Fruit fly (Drosophila melanogaster) whole organism, embryonic: ENCODE data around the gene bor.

Experiments used
- Ada2b ChIP-seq: fragments of 200-800 bp; sonication (Bioruptor generic); IDR thresholded peaks from 2 replicates; pipeline ENCODE4 v1.3.6; 2022; ENCODE audit warnings: missing biosample characterization, missing genetic modification characterization
- Atf-2 ChIP-seq: fragments of 200-800 bp; sonication (Bioruptor generic); optimal IDR thresholded peaks from 2 replicates; lab custom pipeline; 2016; ENCODE audit warnings: missing biosample characterization, missing genetic modification characterization
- CG10274 ChIP-seq: fragments of 200-800 bp; sonication (Bioruptor generic); optimal IDR thresholded peaks from 3 replicates; lab custom pipeline; 2017; ENCODE audit warnings: missing biosample characterization, mild to moderate bottlenecking, missing genetic modification characterization
- CG10565 ChIP-seq: fragments of 200-800 bp; sonication (Bioruptor generic); optimal IDR thresholded peaks from 3 replicates; lab custom pipeline; 2016; ENCODE audit warnings: missing biosample characterization, mild to moderate bottlenecking, missing genetic modification characterization
- CG11456 ChIP-seq: fragments of 200-800 bp; sonication (Bioruptor generic); IDR thresholded peaks from 3 replicates; pipeline ENCODE4 v1.3.6; 2022; ENCODE audit warnings: missing biosample characterization, missing genetic modification characterization
- CG11695 ChIP-seq: fragments of 200-800 bp; sonication (Bioruptor generic); IDR thresholded peaks from 3 replicates; pipeline ENCODE4 v1.3.6; 2022; ENCODE audit warnings: missing biosample characterization, missing genetic modification characterization
- CG12769 ChIP-seq: fragments of 200-800 bp; sonication (Bioruptor generic); optimal IDR thresholded peaks from 2 replicates; lab custom pipeline; 2019; ENCODE audit warnings: missing biosample characterization, mild to moderate bottlenecking, missing genetic modification characterization, moderate library complexity
- CG16815 ChIP-seq: fragments of 200-800 bp; sonication (Bioruptor generic); optimal IDR thresholded peaks from 3 replicates; lab custom pipeline; 2017; ENCODE audit warnings: missing biosample characterization, mild to moderate bottlenecking, missing genetic modification characterization
- CG17912 ChIP-seq: fragments of 200-800 bp; sonication (Bioruptor generic); optimal IDR thresholded peaks from 2 replicates; lab custom pipeline; 2018; ENCODE audit warnings: missing biosample characterization, mild to moderate bottlenecking, missing genetic modification characterization
- CG31441 ChIP-seq: fragments of 200-800 bp; sonication (Bioruptor generic); IDR thresholded peaks from 2 replicates; pipeline ENCODE4 v1.3.6; 2022; ENCODE audit warnings: missing biosample characterization, missing genetic modification characterization
- CG32532 ChIP-seq: fragments of 200-800 bp; sonication (Bioruptor generic); IDR thresholded peaks from 2 replicates; pipeline ENCODE4 v1.3.6; 2022; ENCODE audit warnings: missing biosample characterization, missing genetic modification characterization
- CG34376 ChIP-seq: fragments of 200-800 bp; sonication (Bioruptor generic); optimal IDR thresholded peaks from 2 replicates; lab custom pipeline; 2018; ENCODE audit warnings: missing biosample characterization, mild to moderate bottlenecking, missing genetic modification characterization
- CG4617 ChIP-seq: fragments of 200-800 bp; sonication (Bioruptor generic); optimal IDR thresholded peaks from 3 replicates; lab custom pipeline; 2016; ENCODE audit warnings: missing biosample characterization, missing genetic modification characterization, borderline replicate concordance
- CG6175 ChIP-seq: fragments of 200-800 bp; sonication (Bioruptor generic); IDR thresholded peaks from 3 replicates; pipeline ENCODE4 v1.3.6; 2022; ENCODE audit warnings: missing biosample characterization, missing genetic modification characterization
- CG6765 ChIP-seq: fragments of 200-800 bp; sonication (Bioruptor generic); optimal IDR thresholded peaks from 3 replicates; lab custom pipeline; 2017; ENCODE audit warnings: missing biosample characterization, mild to moderate bottlenecking, missing genetic modification characterization
- CG7372 ChIP-seq: fragments of 200-800 bp; sonication (Bioruptor generic); IDR thresholded peaks from 2 replicates; pipeline ENCODE4 v1.3.6; 2022; ENCODE audit warnings: missing biosample characterization, missing genetic modification characterization
- D ChIP-seq, 2 experiments: fragments of 200-800 bp in 1 of 2; fragments of >200 bp in 1 of 2; sonication (Bioruptor generic) in 1 of 2; optimal IDR thresholded peaks; 2 replicates in 1 of 2; 3 replicates in 1 of 2; lab custom pipeline; 2017; ENCODE audit warnings: mild to moderate bottlenecking in 1 of 2, missing biosample characterization in 1 of 2, missing genetic modification characterization in 1 of 2, missing genetic modification reagents in 1 of 2
- Dref ChIP-seq: fragments of 200-800 bp; sonication (Bioruptor generic); IDR thresholded peaks from 2 replicates; pipeline ENCODE4 v1.3.6; 2022; ENCODE audit warnings: missing biosample characterization, missing genetic modification characterization
- Lim3 ChIP-seq: fragments of 200-800 bp; sonication (Bioruptor generic); IDR thresholded peaks from 2 replicates; pipeline ENCODE4 v1.3.6; 2022; ENCODE audit warnings: missing biosample characterization, missing genetic modification characterization
- MTF-1 ChIP-seq: fragments of 200-800 bp; sonication (Bioruptor generic); optimal IDR thresholded peaks from 2 replicates; lab custom pipeline; 2018; ENCODE audit warnings: missing biosample characterization, mild to moderate bottlenecking, missing genetic modification characterization, borderline replicate concordance
- Nf-YC ChIP-seq: fragments of 200-800 bp; optimal IDR thresholded peaks from 3 replicates; lab custom pipeline; 2019; ENCODE audit warnings: missing biosample characterization, mild to moderate bottlenecking, missing genetic modification characterization, moderate library complexity
- Pdp1 ChIP-seq, 2 experiments: fragments of 200-800 bp; sonication (Bioruptor generic); optimal IDR thresholded peaks; 3 replicates each; lab custom pipeline; 2016; ENCODE audit warnings: missing biosample characterization in 2 of 2, missing genetic modification characterization in 2 of 2, mild to moderate bottlenecking in 1 of 2, moderate library complexity in 1 of 2
- Rx ChIP-seq: fragments of 200-800 bp; sonication (Bioruptor generic); IDR thresholded peaks from 2 replicates; pipeline ENCODE4 v1.3.6; 2022; ENCODE audit warnings: missing biosample characterization, missing genetic modification characterization
- Scr ChIP-seq: fragments of 200-800 bp; sonication (Bioruptor generic); IDR thresholded peaks from 2 replicates; pipeline ENCODE4 v1.3.6; 2022; ENCODE audit warnings: missing biosample characterization, missing genetic modification characterization; ENCODE audit not compliant: partially characterized antibody
- Six4 ChIP-seq: fragments of 200-800 bp; sonication (Bioruptor generic); optimal IDR thresholded peaks from 2 replicates; lab custom pipeline; 2016; ENCODE audit warnings: missing biosample characterization, missing genetic modification characterization
- Ssrp ChIP-seq: fragments of 200-800 bp; sonication (Bioruptor generic); optimal IDR thresholded peaks from 2 replicates; lab custom pipeline; 2018; ENCODE audit warnings: missing biosample characterization, mild to moderate bottlenecking, missing genetic modification characterization, moderate library complexity
- Stat92E ChIP-seq, 3 experiments: fragments of >200 bp in 2 of 3; fragments of 200-800 bp in 1 of 3; sonication (Bioruptor generic) in 1 of 3; optimal IDR thresholded peaks; 2 replicates each; lab custom pipeline; 2017 to 2019; ENCODE audit warnings: missing biosample characterization in 3 of 3, missing genetic modification characterization in 3 of 3, mild to moderate bottlenecking in 1 of 3, moderate library complexity in 1 of 3
- Usf ChIP-seq: fragments of 200-800 bp; sonication (Bioruptor generic); optimal IDR thresholded peaks from 2 replicates; lab custom pipeline; 2017; ENCODE audit warnings: missing genotype, missing biosample characterization, missing genetic modification characterization
- Vsx1 ChIP-seq: fragments of 200-800 bp; sonication (Bioruptor generic); optimal IDR thresholded peaks from 2 replicates; lab custom pipeline; 2017; ENCODE audit warnings: missing biosample characterization, mild to moderate bottlenecking, missing genetic modification characterization, missing genetic modification reagents
- Xrp1 ChIP-seq: fragments of 200-800 bp; sonication (Bioruptor generic); IDR thresholded peaks from 2 replicates; pipeline ENCODE4 v1.3.6; 2022; ENCODE audit warnings: missing biosample characterization, missing genetic modification characterization
- bowl ChIP-seq: fragments of 200-800 bp; sonication (Bioruptor generic); IDR thresholded peaks from 2 replicates; pipeline ENCODE4 v1.3.6; 2022; ENCODE audit warnings: missing biosample characterization, missing genetic modification characterization
- dmrt11E ChIP-seq: fragments of 200-800 bp; sonication (Bioruptor generic); optimal IDR thresholded peaks from 3 replicates; lab custom pipeline; 2018; ENCODE audit warnings: missing biosample characterization, mild to moderate bottlenecking, missing genetic modification characterization, moderate library complexity
- eve ChIP-seq, 2 experiments: fragments of >200 bp; optimal IDR thresholded peaks; 2 replicates each; lab custom pipeline; 2017; ENCODE audit warnings: missing biosample characterization in 2 of 2, missing genetic modification characterization in 2 of 2
- fu2 ChIP-seq: fragments of 200-800 bp; sonication (Bioruptor generic); optimal IDR thresholded peaks from 2 replicates; lab custom pipeline; 2016; ENCODE audit warnings: missing biosample characterization, missing genetic modification characterization
- gce ChIP-seq: fragments of 200-800 bp; sonication (Bioruptor generic); IDR thresholded peaks from 3 replicates; pipeline ENCODE4 v1.3.6; 2022; ENCODE audit warnings: missing biosample characterization, missing genetic modification characterization
- grau ChIP-seq: fragments of 200-800 bp; optimal IDR thresholded peaks from 3 replicates; lab custom pipeline; 2019; ENCODE audit warnings: missing biosample characterization, mild to moderate bottlenecking, missing genetic modification characterization, moderate library complexity
- jigr1 ChIP-seq: fragments of 200-800 bp; sonication (Bioruptor generic); IDR thresholded peaks from 3 replicates; pipeline ENCODE4 v1.3.6; 2022; ENCODE audit warnings: missing biosample characterization, missing genetic modification characterization
- ken ChIP-seq: fragments of 200-800 bp; sonication (Bioruptor generic); IDR thresholded peaks from 3 replicates; pipeline ENCODE4 v1.3.6; 2022; ENCODE audit warnings: missing biosample characterization, missing genetic modification characterization
- lmd ChIP-seq: fragments of 200-800 bp; sonication (Bioruptor generic); IDR thresholded peaks from 2 replicates; pipeline ENCODE4 v1.3.6; 2022; ENCODE audit warnings: missing biosample characterization, missing genetic modification characterization
- pfk ChIP-seq: fragments of 200-800 bp; sonication (Bioruptor generic); optimal IDR thresholded peaks from 2 replicates; lab custom pipeline; 2018; ENCODE audit warnings: missing biosample characterization, mild to moderate bottlenecking, missing genetic modification characterization, moderate library complexity
- pita ChIP-seq: fragments of 200-800 bp; sonication (Bioruptor generic); optimal IDR thresholded peaks from 2 replicates; lab custom pipeline; 2017; ENCODE audit warnings: missing biosample characterization, mild to moderate bottlenecking, missing genetic modification characterization
- rib ChIP-seq: fragments of 200-800 bp; sonication (Bioruptor generic); IDR thresholded peaks from 2 replicates; pipeline ENCODE4 v1.3.6; 2022; ENCODE audit warnings: missing biosample characterization, missing genetic modification characterization
- scrt ChIP-seq: fragments of 200-800 bp; sonication (Bioruptor generic); optimal IDR thresholded peaks from 2 replicates; lab custom pipeline; 2018; ENCODE audit warnings: missing biosample characterization, mild to moderate bottlenecking, missing genetic modification characterization, moderate library complexity
- sens-2 ChIP-seq: fragments of 200-800 bp; sonication (Bioruptor generic); IDR thresholded peaks from 2 replicates; pipeline ENCODE4 v1.3.6; 2022; ENCODE audit warnings: missing biosample characterization, missing genetic modification characterization
- sna ChIP-seq: fragments of 200-800 bp; sonication (Bioruptor generic); IDR thresholded peaks from 2 replicates; pipeline ENCODE4 v1.3.6; 2022; ENCODE audit warnings: missing biosample characterization, missing genetic modification characterization; ENCODE audit not compliant: partially characterized antibody
- tgo ChIP-seq: fragments of 200-800 bp; sonication (Bioruptor generic); IDR thresholded peaks from 3 replicates; pipeline ENCODE4 v1.3.6; 2022; ENCODE audit warnings: missing biosample characterization, missing genetic modification characterization
- usp ChIP-seq: fragments of >200 bp; optimal IDR thresholded peaks from 2 replicates; lab custom pipeline; 2017; ENCODE audit warnings: missing biosample characterization, missing genetic modification characterization
- vvl ChIP-seq: fragments of 200-800 bp; sonication (Bioruptor generic); IDR thresholded peaks from 2 replicates; pipeline ENCODE4 v1.3.6; 2022; ENCODE audit warnings: missing biosample characterization, missing genetic modification characterization
- zen2 ChIP-seq: fragments of 200-800 bp; sonication (Bioruptor generic); IDR thresholded peaks from 3 replicates; pipeline ENCODE4 v1.3.6; 2022; ENCODE audit warnings: missing biosample characterization, missing genetic modification characterization; ENCODE audit not compliant: partially characterized antibody

The bor gene

dm6 chr3R:16214474-16215318, 49.2 kb downstream of the bor start (continued):
- no peak for TF ChIP-seq MTF-1
- TF ChIP-seq CG34376 (GFP tag; lab: Kevin White, UChicago) = no peak
- no peak for TF ChIP-seq scrt (GFP tag; lab: Kevin White, UChicago)
- no peak for TF ChIP-seq Rx
- 0 out of 2 replicates have a peak, but pooled peaks have one; percentile 5 for TF ChIP-seq CG32532 (GFP tag; lab: Robert Waterston, UW)
- no peak for TF ChIP-seq CG4617 (GFP tag; lab: Kevin White, UChicago)
- no peak for TF ChIP-seq lmd (GFP tag; lab: Robert Waterston, UW)
- TF ChIP-seq Six4 (GFP tag; lab: Kevin White, UChicago) = no peak
- TF ChIP-seq CG10274 (GFP tag; lab: Kevin White, UChicago) = no peak
- 0 out of 2 replicates have a peak, but pooled peaks have one; percentile 10 for TF ChIP-seq CG7372 (GFP tag; lab: Robert Waterston, UW)
- TF ChIP-seq dmrt11E = no peak
- TF ChIP-seq Atf-2 = no peak
- no peak for TF ChIP-seq bowl
- no peak for TF ChIP-seq Xrp1 (GFP tag; lab: Robert Waterston, UW)
- TF ChIP-seq usp (GFP tag; lab: Kevin White, UChicago) = no peak
- no peak for TF ChIP-seq Lim3 (GFP tag; lab: Robert Waterston, UW)
- TF ChIP-seq D (optimal IDR thresholded peaks at IDR 0.05; lab: Kevin White, UChicago) = no peak
- TF ChIP-seq D (GFP tag; optimal IDR thresholded peaks at IDR 0.05; lab: Kevin White, UChicago) = no peak
- peak; percentile 58; the same call in 1 of the 2 replicates for TF ChIP-seq CG31441 (GFP tag; lab: Robert Waterston, UW)
- 0 out of 3 replicates have a peak, but pooled peaks have one; percentile 58 for TF ChIP-seq CG11456 (GFP tag; lab: Robert Waterston, UW)
- TF ChIP-seq eve (GFP tag; optimal IDR thresholded peaks at IDR 0.05; lab: Kevin White, UChicago) = no peak
- no peak for TF ChIP-seq Dref (GFP tag; lab: Robert Waterston, UW)
- peak; percentile 10 for TF ChIP-seq Ssrp (tag; lab: Kevin White, UChicago)
- TF ChIP-seq CG10565 (GFP tag; lab: Kevin White, UChicago) = no peak
- TF ChIP-seq ken (GFP tag; lab: Robert Waterston, UW) = no peak
- TF ChIP-seq pita (GFP tag; lab: Kevin White, UChicago) = no peak
- no peak for TF ChIP-seq CG12769 (tag; lab: Kevin White, UChicago)
- TF ChIP-seq jigr1 = no peak
- TF ChIP-seq CG16815 (GFP tag; lab: Kevin White, UChicago) = no peak
- no peak for TF ChIP-seq Ada2b (GFP tag; lab: Robert Waterston, UW)
- no peak for TF ChIP-seq CG6175 (GFP tag; lab: Robert Waterston, UW)
- no peak for TF ChIP-seq Usf
- TF ChIP-seq gce (GFP tag; lab: Robert Waterston, UW) = no peak
- TF ChIP-seq Pdp1 (GFP tag; optimal IDR thresholded peaks at IDR 0.05; lab: Kevin White, UChicago) = peak in 1 of 2 experiments; percentile 16
- no peak for TF ChIP-seq vvl (GFP tag; lab: Robert Waterston, UW)
- no peak for TF ChIP-seq tgo (GFP tag; lab: Robert Waterston, UW)
- no peak for TF ChIP-seq fu2
- no peak for TF ChIP-seq Vsx1
- TF ChIP-seq CG6765 = peak; percentile 46
- no peak for TF ChIP-seq CG11695 (GFP tag; lab: Robert Waterston, UW)
- no peak for TF ChIP-seq CG17912 (GFP tag; lab: Kevin White, UChicago)
- peak; percentile 59 for TF ChIP-seq grau
- no peak for TF ChIP-seq Scr
- no peak for TF ChIP-seq zen2 (GFP tag; lab: Robert Waterston, UW)
- no peak for TF ChIP-seq sens-2 (GFP tag; lab: Robert Waterston, UW)
- no peak for TF ChIP-seq Stat92E (GFP tag; optimal IDR thresholded peaks at IDR 0.05; lab: Kevin White, UChicago)
- peak; percentile 27 for TF ChIP-seq Nf-YC (tag; lab: Kevin White, UChicago)
- no peak for TF ChIP-seq pfk (GFP tag; lab: Kevin White, UChicago)
- no peak for TF ChIP-seq rib (GFP tag; lab: Robert Waterston, UW)
- TF ChIP-seq sna (GFP tag; lab: Robert Waterston, UW) = no peak
